Fruit fly (Drosophila melanogaster): ENCODE results near the gene JMJD6.

Gene JMJD6

dm6 chr3R:22362218-22362907 lies at the start of gene JMJD6, which contains the start of the genes CG7071 and Muted:
Gene JMJD6, minus strand, starts transcription at chr3R:22362371.
Gene CG7071, plus strand, starts transcription at chr3R:22362620.
Gene Muted, plus strand, starts transcription at chr3R:22362620.
- TF ChIP-seq psq (optimal IDR thresholded peaks at IDR 0.05) (no peak), CG8478 (optimal IDR thresholded peaks at IDR 0.05) (no peak), usp (GFP tag; optimal IDR thresholded peaks at IDR 0.05) (no peak), pan (optimal IDR thresholded peaks at IDR 0.05) (no peak), EcR (GFP tag; optimal IDR thresholded peaks at IDR 0.05) (no peak), Dll (optimal IDR thresholded peaks at IDR 0.05) (no peak)

DNA sequence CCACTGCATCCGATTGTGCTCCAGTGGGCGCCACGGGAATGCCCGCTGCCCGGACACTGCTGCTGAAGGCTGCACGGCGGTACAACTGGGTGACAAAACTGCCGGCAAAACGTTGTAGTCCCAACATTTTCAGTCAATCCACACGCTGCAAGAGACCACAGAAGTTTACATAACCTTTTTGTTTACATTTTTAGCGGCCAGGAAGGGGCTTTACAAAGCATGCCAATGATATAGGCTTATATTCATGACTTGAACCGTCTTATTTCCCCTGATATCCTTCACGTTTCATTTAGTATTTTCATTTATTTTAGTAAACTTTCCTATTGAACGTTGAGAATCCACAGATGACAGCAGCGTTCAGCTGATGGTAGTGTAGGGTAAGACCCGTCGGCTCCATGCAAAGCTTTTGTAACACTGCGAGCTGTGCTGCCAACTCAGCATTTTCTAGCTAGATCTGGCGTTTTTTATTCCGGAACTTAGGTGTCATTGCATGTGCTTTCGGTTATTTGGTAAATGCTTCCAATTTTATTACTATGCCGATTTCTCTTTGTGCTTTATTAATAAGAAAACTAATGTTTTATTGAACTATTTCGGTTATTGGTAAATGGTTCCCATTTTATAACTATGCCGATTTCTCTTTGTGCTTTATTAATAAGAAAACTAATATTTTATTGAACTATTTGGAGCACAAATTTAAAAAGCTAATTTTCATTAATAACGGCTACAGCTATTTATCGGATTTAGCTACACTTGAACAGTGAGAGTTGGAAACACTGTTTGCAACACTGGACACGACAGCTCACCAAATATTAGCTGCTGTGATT lies 48.6 kb upstream of the JMJD6 start, which contains the start of the genes CG13850 and lqfR:
TSS of gene CG13850 (minus strand) at position 379 of the 824 bp plus-strand sequence.
TSS of gene lqfR (plus strand) at position 765 of the 824 bp plus-strand sequence.
- TF ChIP-seq EcR (GFP tag; optimal IDR thresholded peaks at IDR 0.05) (no peak), usp (GFP tag; optimal IDR thresholded peaks at IDR 0.05) (no peak), Dll (optimal IDR thresholded peaks at IDR 0.05) (no peak), psq (optimal IDR thresholded peaks at IDR 0.05) (no peak), CG8478 (optimal IDR thresholded peaks at IDR 0.05) (no peak), pan (optimal IDR thresholded peaks at IDR 0.05) (no peak)

DNA sequence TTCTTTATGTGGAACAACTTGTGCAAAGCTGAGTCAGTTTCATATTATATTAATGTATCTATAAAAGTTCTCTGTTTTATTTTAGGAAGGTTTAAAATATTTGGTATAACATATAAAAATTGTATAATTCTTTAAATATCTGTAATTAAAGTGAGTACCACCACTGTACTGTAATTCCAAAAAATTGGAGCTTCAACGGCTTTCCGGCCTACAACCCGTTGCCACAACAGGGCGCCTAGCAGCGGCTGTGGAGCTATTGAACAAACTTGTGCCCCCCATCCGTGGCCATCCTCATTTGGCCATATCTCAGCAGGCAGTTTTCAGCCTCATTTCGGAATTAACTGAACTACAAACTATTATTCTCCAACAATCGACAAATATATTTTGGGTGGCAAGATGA lies 43.5 kb upstream of the JMJD6 start, which contains the start of gene CG13855:
TSS of gene CG13855 (plus strand) at position 301 of the 400 bp plus-strand sequence.
- no peak for TF ChIP-seq EcR (GFP tag; optimal IDR thresholded peaks at IDR 0.05)
- TF ChIP-seq usp (GFP tag; optimal IDR thresholded peaks at IDR 0.05): no peak
- no peak for TF ChIP-seq Dll (optimal IDR thresholded peaks at IDR 0.05)
- no peak for TF ChIP-seq CG8478 (optimal IDR thresholded peaks at IDR 0.05)
- no peak for TF ChIP-seq psq (optimal IDR thresholded peaks at IDR 0.05)
- TF ChIP-seq pan (optimal IDR thresholded peaks at IDR 0.05): no peak

- TF ChIP-seq CG8478 (optimal IDR thresholded peaks at IDR 0.05) (no peak), psq (optimal IDR thresholded peaks at IDR 0.05) (no peak), usp (GFP tag; optimal IDR thresholded peaks at IDR 0.05) (no peak), Dll (optimal IDR thresholded peaks at IDR 0.05) (no peak), EcR (GFP tag; optimal IDR thresholded peaks at IDR 0.05) (no peak)
Observed at dm6 chr3R:22402355-22402754, 40.2 kb upstream of the JMJD6 start, which contains the start of gene CG13856. Gene CG13856, plus strand, starts transcription at chr3R:22402655.

DNA sequence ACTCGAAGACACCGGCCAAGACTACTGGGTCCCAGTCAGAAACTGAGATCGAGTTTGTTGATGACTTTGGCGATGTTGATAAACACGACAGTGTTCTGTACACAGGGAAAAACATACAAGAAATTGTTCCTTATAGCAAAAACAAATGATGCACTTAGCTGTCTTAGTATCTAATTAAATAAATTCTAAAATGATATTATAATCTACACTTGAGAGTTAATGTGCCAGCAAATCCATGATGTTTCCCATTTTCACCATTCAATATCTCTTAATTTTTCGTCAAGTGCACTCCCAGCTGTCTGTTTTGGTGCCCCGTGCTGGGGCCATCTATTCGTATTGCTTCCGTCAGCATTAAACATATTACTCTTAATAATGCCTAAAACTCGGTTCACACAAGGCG lies 38.1 kb upstream of the JMJD6 start:
- TF ChIP-seq EcR (GFP tag; optimal IDR thresholded peaks at IDR 0.05): no peak
- no peak for TF ChIP-seq psq (optimal IDR thresholded peaks at IDR 0.05)
- no peak for TF ChIP-seq usp (GFP tag; optimal IDR thresholded peaks at IDR 0.05)
- no peak for TF ChIP-seq pan (optimal IDR thresholded peaks at IDR 0.05)
- TF ChIP-seq CG8478 (optimal IDR thresholded peaks at IDR 0.05): no peak
- no peak for TF ChIP-seq Dll (optimal IDR thresholded peaks at IDR 0.05)

DNA sequence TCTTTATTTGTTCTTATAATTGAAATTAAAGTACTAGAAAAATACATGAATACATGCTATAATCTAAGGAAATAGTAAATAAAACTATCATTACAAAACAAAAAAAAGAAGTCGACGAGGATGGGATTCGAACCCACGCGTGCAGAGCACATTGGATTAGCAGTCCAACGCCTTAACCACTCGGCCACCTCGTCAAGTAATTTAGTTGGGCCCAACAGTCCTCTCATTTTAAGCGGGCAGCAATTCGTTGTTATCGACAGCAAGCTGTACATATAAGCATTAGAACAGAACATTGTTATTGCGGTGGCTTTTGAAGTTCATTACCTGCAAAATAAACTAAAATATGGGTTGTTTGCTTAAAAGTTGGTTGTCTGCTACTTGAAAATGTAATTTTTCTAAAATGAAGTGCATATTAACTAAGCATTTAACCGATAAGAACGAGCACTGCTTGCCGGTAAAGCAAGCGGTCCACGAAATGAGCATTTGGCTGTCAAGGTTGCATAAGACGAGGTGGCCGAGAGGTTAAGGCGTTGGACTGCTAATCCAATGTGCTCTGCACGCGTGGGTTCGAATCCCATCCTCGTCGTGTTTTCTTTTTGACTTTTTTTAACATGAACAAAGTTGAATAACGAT lies 35.0 kb upstream of the JMJD6 start:
- TF ChIP-seq CG8478 (optimal IDR thresholded peaks at IDR 0.05) (peak; percentile 44), pan (optimal IDR thresholded peaks at IDR 0.05) (no peak)

- no peak for TF ChIP-seq psq (optimal IDR thresholded peaks at IDR 0.05)
- no peak for TF ChIP-seq Dll (optimal IDR thresholded peaks at IDR 0.05)
- no peak for TF ChIP-seq EcR (GFP tag; optimal IDR thresholded peaks at IDR 0.05)
- no peak for TF ChIP-seq usp (GFP tag; optimal IDR thresholded peaks at IDR 0.05)
- no peak for TF ChIP-seq CG8478 (optimal IDR thresholded peaks at IDR 0.05)
- no peak for TF ChIP-seq pan (optimal IDR thresholded peaks at IDR 0.05)
Observed at dm6 chr3R:22396238-22396772, 34.1 kb upstream of the JMJD6 start.

- TF ChIP-seq pan (optimal IDR thresholded peaks at IDR 0.05): no peak
- no peak for TF ChIP-seq psq (optimal IDR thresholded peaks at IDR 0.05)
- TF ChIP-seq Dll (optimal IDR thresholded peaks at IDR 0.05): no peak
- TF ChIP-seq CG8478 (optimal IDR thresholded peaks at IDR 0.05): no peak
- TF ChIP-seq EcR (GFP tag; optimal IDR thresholded peaks at IDR 0.05): no peak
- TF ChIP-seq usp (GFP tag; optimal IDR thresholded peaks at IDR 0.05): no peak
Observed at dm6 chr3R:22395409-22396178, 33.4 kb upstream of the JMJD6 start.

- TF ChIP-seq psq (optimal IDR thresholded peaks at IDR 0.05) (no peak), CG8478 (optimal IDR thresholded peaks at IDR 0.05) (no peak)
Observed at dm6 chr3R:22394004-22394403, 31.8 kb upstream of the JMJD6 start, which contains the start of gene CG13857. Gene CG13857, minus strand, starts transcription at chr3R:22394104.

- TF ChIP-seq CG8478 (optimal IDR thresholded peaks at IDR 0.05) (no peak), EcR (GFP tag; optimal IDR thresholded peaks at IDR 0.05) (no peak), Dll (optimal IDR thresholded peaks at IDR 0.05) (no peak), pan (optimal IDR thresholded peaks at IDR 0.05) (no peak), psq (optimal IDR thresholded peaks at IDR 0.05) (no peak), usp (GFP tag; optimal IDR thresholded peaks at IDR 0.05) (no peak)
Observed at dm6 chr3R:22390109-22390508, 27.9 kb upstream of the JMJD6 start.

dm6 chr3R:22389614-22390013 lies 27.4 kb upstream of the JMJD6 start, which contains the start of the genes CAH8 and CG7059:
Gene CAH8, minus strand, starts transcription at chr3R:22389714.
Gene CG7059, plus strand, starts transcription at chr3R:22389780.
- TF ChIP-seq EcR (GFP tag; optimal IDR thresholded peaks at IDR 0.05) (no peak), Dll (optimal IDR thresholded peaks at IDR 0.05) (no peak), usp (GFP tag; optimal IDR thresholded peaks at IDR 0.05) (no peak), psq (optimal IDR thresholded peaks at IDR 0.05) (no peak), CG8478 (optimal IDR thresholded peaks at IDR 0.05) (no peak), pan (optimal IDR thresholded peaks at IDR 0.05) (no peak)
